Worm (Caenorhabditis elegans): ENCODE data around the gene R09H10.7.

ce11 chrIV:10616366-10616765 lies 4.5 kb upstream of the R09H10.7 start:
- TF ChIP-seq mec-3 (tag; optimal IDR thresholded peaks at IDR 0.05; ENCODE audit: borderline replicate concordance) = no peak
- TF ChIP-seq elt-4 (tag; optimal IDR thresholded peaks at IDR 0.05) = no peak
- TF ChIP-seq pqm-1 (tag; optimal IDR thresholded peaks at IDR 0.05) = no peak
- TF ChIP-seq unc-55 (GFP tag; optimal IDR thresholded peaks at IDR 0.05) = no peak
- no peak for TF ChIP-seq pat-9 (tag; optimal IDR thresholded peaks at IDR 0.05)
- TF ChIP-seq pros-1 (tag; optimal IDR thresholded peaks at IDR 0.05) = no peak
- no peak for TF ChIP-seq fkh-6 (tag; optimal IDR thresholded peaks at IDR 0.05)
- TF ChIP-seq unc-86 (tag; optimal IDR thresholded peaks at IDR 0.05) = no peak
- TF ChIP-seq pha-4 (tag; optimal IDR thresholded peaks at IDR 0.05) = no peak
